Fruit fly (Drosophila melanogaster) whole organism, adult: ENCODE data around the gene hiro.

ENCODE experiments used
- CG1620 ChIP-seq: fragments of 200-800 bp; sonication (Bioruptor generic); optimal IDR thresholded peaks from 2 replicates; lab custom pipeline; 2016; ENCODE audit warnings: missing biosample characterization, missing genetic modification characterization
- Hr96 ChIP-seq: fragments of 200-800 bp; sonication (Bioruptor generic); optimal IDR thresholded peaks from 2 replicates; lab custom pipeline; 2016; ENCODE audit warnings: missing biosample characterization, missing genetic modification characterization
- ovo ChIP-seq: fragments of 200-800 bp; sonication (Bioruptor generic); optimal IDR thresholded peaks from 2 replicates; lab custom pipeline; 2016; ENCODE audit warnings: missing biosample characterization, missing genetic modification characterization
- toe ChIP-seq: fragments of 200-800 bp; sonication (Bioruptor generic); optimal IDR thresholded peaks from 2 replicates; lab custom pipeline; 2016; ENCODE audit warnings: missing biosample characterization, missing genetic modification characterization

dm6 chr3L:731469-731868 lies 43.7 kb upstream of the hiro start:
- TF ChIP-seq Hr96 = no peak
- no peak for TF ChIP-seq toe (GFP tag; lab: Kevin White, UChicago)
- no peak for TF ChIP-seq ovo (GFP tag; lab: Kevin White, UChicago)
- TF ChIP-seq CG1620 (GFP tag; lab: Kevin White, UChicago) = no peak
